Fruit fly (Drosophila melanogaster) whole organism, embryonic: ENCODE results near the gene c-cup.

ENCODE experiments used
- CG11456 ChIP-seq: fragments of 200-800 bp; sonication (Bioruptor generic); IDR thresholded peaks from 3 replicates; pipeline ENCODE4 v1.3.6; 2022; ENCODE audit warnings: missing biosample characterization, missing genetic modification characterization
- CG11560 ChIP-seq: fragments of 200-800 bp; sonication (Bioruptor generic); IDR thresholded peaks from 3 replicates; pipeline ENCODE4 v1.3.6; 2022; ENCODE audit warnings: missing biosample characterization, missing genetic modification characterization
- CG12299 ChIP-seq: fragments of 200-800 bp; sonication (Bioruptor generic); optimal IDR thresholded peaks from 2 replicates; lab custom pipeline; 2018; ENCODE audit warnings: missing biosample characterization, mild to moderate bottlenecking, missing genetic modification characterization
- CG17385 ChIP-seq: fragments of 200-800 bp; sonication (Bioruptor generic); optimal IDR thresholded peaks from 3 replicates; lab custom pipeline; 2018; ENCODE audit warnings: missing biosample characterization, mild to moderate bottlenecking, missing genetic modification characterization
- CG18599 ChIP-seq: fragments of 200-800 bp; sonication (Bioruptor generic); optimal IDR thresholded peaks from 3 replicates; lab custom pipeline; 2017; ENCODE audit warnings: missing biosample characterization, missing genetic modification characterization, mild to moderate bottlenecking, moderate library complexity, missing genetic modification reagents
- CG6791 ChIP-seq: fragments of 200-800 bp; sonication (Bioruptor generic); IDR thresholded peaks from 3 replicates; pipeline ENCODE4 v1.3.6; 2022; ENCODE audit warnings: missing biosample characterization, missing genetic modification characterization; ENCODE audit not compliant: partially characterized antibody
- CG7357 ChIP-seq: fragments of 200-800 bp; sonication (Bioruptor generic); IDR thresholded peaks from 3 replicates; pipeline ENCODE4 v1.3.6; 2022; ENCODE audit warnings: missing biosample characterization, missing genetic modification characterization
- CG7556 ChIP-seq: fragments of 200-800 bp; sonication (Bioruptor generic); optimal IDR thresholded peaks from 2 replicates; lab custom pipeline; 2017; ENCODE audit warnings: missing biosample characterization, mild to moderate bottlenecking, missing genetic modification characterization
- CG7839 ChIP-seq: fragments of 200-800 bp; sonication (Bioruptor generic); optimal IDR thresholded peaks from 3 replicates; lab custom pipeline; 2018; ENCODE audit warnings: missing biosample characterization, mild to moderate bottlenecking, missing genetic modification characterization, moderate library complexity
- Chrac-16 ChIP-seq: fragments of 200-800 bp; sonication (Bioruptor generic); optimal IDR thresholded peaks from 3 replicates; lab custom pipeline; 2016; ENCODE audit warnings: missing biosample characterization, missing genetic modification characterization
- CkIIα-i1 ChIP-seq: fragments of 200-800 bp; sonication (Bioruptor generic); IDR thresholded peaks from 2 replicates; pipeline ENCODE4 v1.3.6; 2022; ENCODE audit warnings: missing biosample characterization, missing genetic modification characterization
- CrebB ChIP-seq: fragments of 200-800 bp; sonication (Bioruptor generic); optimal IDR thresholded peaks from 3 replicates; lab custom pipeline; 2018; ENCODE audit warnings: missing biosample characterization, mild to moderate bottlenecking, missing genetic modification characterization
- Doc2 ChIP-seq: fragments of 200-800 bp; sonication (Bioruptor generic); IDR thresholded peaks from 2 replicates; pipeline ENCODE4 v1.3.6; 2022; ENCODE audit warnings: missing biosample characterization, missing genetic modification characterization
- Gsc ChIP-seq: fragments of 200-800 bp; sonication (Bioruptor generic); IDR thresholded peaks from 2 replicates; pipeline ENCODE4 v1.3.6; 2022; ENCODE audit warnings: missing biosample characterization, missing genetic modification characterization
- HLH54F ChIP-seq: fragments of 200-800 bp; sonication (Bioruptor generic); optimal IDR thresholded peaks from 3 replicates; lab custom pipeline; 2016; ENCODE audit warnings: missing biosample characterization, missing genetic modification characterization
- Hey ChIP-seq: fragments of 200-800 bp; sonication (Bioruptor generic); optimal IDR thresholded peaks from 3 replicates; lab custom pipeline; 2018; ENCODE audit warnings: missing biosample characterization, mild to moderate bottlenecking, missing genetic modification characterization
- Lpt ChIP-seq: fragments of >200 bp; optimal IDR thresholded peaks from 2 replicates; lab custom pipeline; 2018; ENCODE audit warnings: missing biosample characterization, missing genetic modification characterization
- Mrtf ChIP-seq: fragments of 200-800 bp; sonication (Bioruptor generic); IDR thresholded peaks from 3 replicates; pipeline ENCODE4 v1.3.6; 2022; ENCODE audit warnings: missing biosample characterization, missing genetic modification characterization
- Myb ChIP-seq: fragments of 200-800 bp; sonication (Bioruptor generic); optimal IDR thresholded peaks from 2 replicates; lab custom pipeline; 2016; ENCODE audit warnings: missing biosample characterization, missing genetic modification characterization
- Poxn ChIP-seq: fragments of 200-800 bp; sonication (Bioruptor generic); IDR thresholded peaks from 2 replicates; pipeline ENCODE4 v1.3.6; 2022; ENCODE audit warnings: missing biosample characterization, missing genetic modification characterization
- Sox100B ChIP-seq: fragments of 200-800 bp; sonication (Bioruptor generic); optimal IDR thresholded peaks from 3 replicates; lab custom pipeline; 2018; ENCODE audit warnings: missing biosample characterization, mild to moderate bottlenecking, missing genetic modification characterization
- abd-A ChIP-seq: fragments of 200-800 bp; sonication (Bioruptor generic); optimal IDR thresholded peaks from 3 replicates; lab custom pipeline; 2019; ENCODE audit warnings: missing biosample characterization, mild to moderate bottlenecking, missing genetic modification characterization, moderate library complexity
- lab ChIP-seq: fragments of 200-800 bp; sonication (Bioruptor generic); optimal IDR thresholded peaks from 3 replicates; lab custom pipeline; 2017; ENCODE audit warnings: missing biosample characterization, missing genetic modification characterization, mild to moderate bottlenecking, moderate library complexity, missing genetic modification reagents
- mirr ChIP-seq: fragments of 200-800 bp; sonication (Bioruptor generic); optimal IDR thresholded peaks from 3 replicates; lab custom pipeline; 2018; ENCODE audit warnings: missing biosample characterization, mild to moderate bottlenecking, missing genetic modification characterization
- nerfin-1 ChIP-seq: fragments of 200-800 bp; sonication (Bioruptor generic); optimal IDR thresholded peaks from 3 replicates; lab custom pipeline; 2019; ENCODE audit warnings: missing biosample characterization, mild to moderate bottlenecking, missing genetic modification characterization, moderate library complexity
- onecut ChIP-seq: fragments of 200-800 bp; sonication (Bioruptor generic); IDR thresholded peaks from 2 replicates; pipeline ENCODE4 v1.3.6; 2022; ENCODE audit warnings: missing biosample characterization, missing genetic modification characterization
- salm ChIP-seq: fragments of 200-800 bp; sonication (Bioruptor generic); optimal IDR thresholded peaks from 2 replicates; lab custom pipeline; 2018; ENCODE audit warnings: missing biosample characterization, mild to moderate bottlenecking, missing genetic modification characterization
- seq ChIP-seq: fragments of 200-800 bp; sonication (Bioruptor generic); IDR thresholded peaks from 2 replicates; pipeline ENCODE4 v1.3.6; 2022; ENCODE audit warnings: missing biosample characterization, missing genetic modification characterization
- stc ChIP-seq: fragments of 200-800 bp; sonication (Bioruptor generic); IDR thresholded peaks from 2 replicates; pipeline ENCODE4 v1.3.6; 2022; ENCODE audit warnings: missing biosample characterization, missing genetic modification characterization
- usp ChIP-seq: fragments of >200 bp; optimal IDR thresholded peaks from 2 replicates; lab custom pipeline; 2017; ENCODE audit warnings: missing biosample characterization, missing genetic modification characterization
- wdn ChIP-seq: fragments of 200-800 bp; sonication (Bioruptor generic); IDR thresholded peaks from 2 replicates; pipeline ENCODE4 v1.3.6; 2022; ENCODE audit warnings: missing biosample characterization, missing genetic modification characterization

The c-cup gene

dm6 chr2L:1823231-1823630 lies 9.1 kb downstream of the c-cup start, which contains the start of gene CG31933 (continued):
- TF ChIP-seq CG7357 (GFP tag; lab: Robert Waterston, UW) (no peak), CG7556 (GFP tag; lab: Kevin White, UChicago) (no peak), HLH54F (GFP tag; lab: Kevin White, UChicago) (no peak), Chrac-16 (GFP tag; lab: Kevin White, UChicago) (no peak), Lpt (GFP tag; lab: Kevin White, UChicago) (no peak)

- TF ChIP-seq Poxn (GFP tag; lab: Robert Waterston, UW): 0 out of 2 replicates have a peak, but pooled peaks have one; percentile 37
- TF ChIP-seq CG6791 (GFP tag; lab: Robert Waterston, UW): 0 out of 3 replicates have a peak, but pooled peaks have one; percentile 41
- peak; percentile 16; the same call in 1 of the 2 replicates for TF ChIP-seq Gsc (GFP tag; lab: Robert Waterston, UW)
- peak; percentile 55; the same call in 2 of the 3 replicates for TF ChIP-seq Mrtf (GFP tag; lab: Robert Waterston, UW)
- peak; percentile 58; the same call in 1 of the 3 replicates for TF ChIP-seq CG11456
Measured at dm6 chr2L:1810429-1810828, 21.9 kb downstream of the c-cup start.

- TF ChIP-seq CG12299 (tag; lab: Kevin White, UChicago) (no peak), CG7556 (GFP tag; lab: Kevin White, UChicago) (no peak)
Measured at dm6 chr2L:1794817-1795216, 37.5 kb downstream of the c-cup start, which contains the start of gene Gr22a. Gene Gr22a, minus strand, starts transcription at chr2L:1794917.

dm6 chr2L:1793168-1793567 lies 39.2 kb downstream of the c-cup start, which contains the start of gene Gr22b:
Gene Gr22b, minus strand, starts transcription at chr2L:1793268.
- TF ChIP-seq CG17385 (GFP tag; lab: Kevin White, UChicago) (no peak), CrebB (tag; lab: Kevin White, UChicago) (no peak), CkIIα-i1 (GFP tag; lab: Robert Waterston, UW) (no peak)

dm6 chr2L:1791723-1792122 lies 40.6 kb downstream of the c-cup start, which contains the start of gene Gr22c:
Gene Gr22c, minus strand, starts transcription at chr2L:1791823.
- TF ChIP-seq wdn: no peak
- no peak for TF ChIP-seq usp (GFP tag; lab: Kevin White, UChicago)
- no peak for TF ChIP-seq salm

- TF ChIP-seq Sox100B (no peak), stc (GFP tag; lab: Robert Waterston, UW) (no peak), seq (no peak), CG7839 (tag; lab: Kevin White, UChicago) (no peak), Doc2 (GFP tag; lab: Robert Waterston, UW) (no peak)
- TF ChIP-seq, all 482 proteins: peak for 0
Measured at dm6 chr2L:1790261-1790660, 42.1 kb downstream of the c-cup start, which contains the start of gene Gr22d. Gene Gr22d, minus strand, starts transcription at chr2L:1790361.

dm6 chr2L:1787929-1788328 lies 44.4 kb downstream of the c-cup start:
- TF ChIP-seq onecut (GFP tag; lab: Robert Waterston, UW) (peak; percentile 44), Hey (tag; lab: Kevin White, UChicago) (peak; percentile 81), Mrtf (GFP tag; lab: Robert Waterston, UW) (no peak), CG18599 (GFP tag; lab: Kevin White, UChicago) (peak; percentile 41), nerfin-1 (tag; lab: Kevin White, UChicago) (peak; percentile 54), Myb (GFP tag; lab: Kevin White, UChicago) (no peak), abd-A (tag; lab: Kevin White, UChicago) (peak; percentile 76), CG11560 (tag; lab: Robert Waterston, UW) (no peak), mirr (peak; percentile 23), lab (GFP tag; lab: Kevin White, UChicago) (peak; percentile 19)
